Fruit fly (Drosophila melanogaster) whole organism, prepupa: ENCODE measurements around the gene CG43391.
A peak's percentile ranks its signal among the peaks of the same experiment; 100 is the strongest.

ENCODE experiments used
- Blimp-1 ChIP-seq: fragments of 200-800 bp; sonication (Bioruptor generic); optimal IDR thresholded peaks from 3 replicates; lab custom pipeline; 2017; ENCODE audit warnings: missing biosample characterization, missing genetic modification characterization, mild to moderate bottlenecking, moderate library complexity, missing genetic modification reagents
- CG11294 ChIP-seq: fragments of 200-800 bp; sonication (Bioruptor generic); IDR thresholded peaks from 2 replicates; pipeline ENCODE4 v1.3.6; 2022; ENCODE audit warnings: missing biosample characterization, missing genetic modification characterization
- CG11762 ChIP-seq: fragments of 200-800 bp; sonication (Bioruptor generic); optimal IDR thresholded peaks from 3 replicates; lab custom pipeline; 2016; ENCODE audit warnings: missing biosample characterization, missing genetic modification characterization; ENCODE audit not compliant: insufficient read depth
- CG16779 ChIP-seq: fragments of 200-800 bp; sonication (Bioruptor generic); optimal IDR thresholded peaks from 3 replicates; lab custom pipeline; 2017; ENCODE audit warnings: missing biosample characterization, mild to moderate bottlenecking, missing genetic modification characterization
- CG3032 ChIP-seq: fragments of 200-800 bp; optimal IDR thresholded peaks from 2 replicates; lab custom pipeline; 2019; ENCODE audit warnings: missing biosample characterization, mild to moderate bottlenecking, missing genetic modification characterization, moderate library complexity
- CG31627 ChIP-seq: fragments of 200-800 bp; sonication (Bioruptor generic); optimal IDR thresholded peaks from 3 replicates; lab custom pipeline; 2016; ENCODE audit warnings: missing biosample characterization, missing genetic modification characterization
- CG32006 ChIP-seq: fragments of 200-800 bp; sonication (Bioruptor generic); optimal IDR thresholded peaks from 3 replicates; lab custom pipeline; 2017; ENCODE audit warnings: missing biosample characterization, mild to moderate bottlenecking, missing genetic modification characterization
- CG34406 ChIP-seq: fragments of 200-800 bp; sonication (Bioruptor generic); optimal IDR thresholded peaks from 3 replicates; lab custom pipeline; 2016; ENCODE audit warnings: missing biosample characterization, missing genetic modification characterization
- CG3919 ChIP-seq: fragments of 200-800 bp; sonication (Bioruptor generic); optimal IDR thresholded peaks from 3 replicates; lab custom pipeline; 2016; ENCODE audit warnings: missing biosample characterization, missing genetic modification characterization
- CG4318 ChIP-seq: fragments of 200-800 bp; sonication (Bioruptor generic); optimal IDR thresholded peaks from 3 replicates; lab custom pipeline; 2017; ENCODE audit warnings: missing biosample characterization, mild to moderate bottlenecking, missing genetic modification characterization
- CG6163 ChIP-seq: fragments of 200-800 bp; sonication (Bioruptor generic); IDR thresholded peaks from 3 replicates; pipeline ENCODE4 v1.3.6; 2022; ENCODE audit warnings: missing biosample characterization, missing genetic modification characterization
- CG6276 ChIP-seq: fragments of 200-800 bp; sonication (Bioruptor generic); optimal IDR thresholded peaks from 2 replicates; lab custom pipeline; 2017; ENCODE audit warnings: missing biosample characterization, mild to moderate bottlenecking, missing genetic modification characterization
- CG6854 ChIP-seq: fragments of 200-800 bp; sonication (Bioruptor generic); optimal IDR thresholded peaks from 2 replicates; lab custom pipeline; 2017; ENCODE audit warnings: missing biosample characterization, mild to moderate bottlenecking, missing genetic modification characterization
- CG7368 ChIP-seq: fragments of 200-800 bp; sonication (Bioruptor generic); optimal IDR thresholded peaks from 3 replicates; lab custom pipeline; 2016; ENCODE audit warnings: missing biosample characterization, missing genetic modification characterization
- CG8119 ChIP-seq: fragments of 200-800 bp; sonication (Bioruptor generic); IDR thresholded peaks from 3 replicates; pipeline ENCODE4 v1.3.6; 2022; ENCODE audit warnings: missing biosample characterization, missing genetic modification characterization
- CG8319 ChIP-seq: fragments of 200-800 bp; sonication (Bioruptor generic); optimal IDR thresholded peaks from 3 replicates; lab custom pipeline; 2016; ENCODE audit warnings: missing biosample characterization, missing genetic modification characterization
- CG8632 ChIP-seq: fragments of 200-800 bp; sonication (Bioruptor generic); optimal IDR thresholded peaks from 3 replicates; lab custom pipeline; 2016; ENCODE audit warnings: missing biosample characterization, missing genetic modification characterization
- CG9139 ChIP-seq: fragments of 200-800 bp; sonication (Bioruptor generic); optimal IDR thresholded peaks from 3 replicates; lab custom pipeline; 2017; ENCODE audit warnings: missing biosample characterization, mild to moderate bottlenecking, missing genetic modification characterization
- Eip75B ChIP-seq: fragments of 200-800 bp; sonication (Bioruptor generic); optimal IDR thresholded peaks from 3 replicates; lab custom pipeline; 2016; ENCODE audit warnings: missing biosample characterization, missing genetic modification characterization
- Eip78C ChIP-seq: fragments of 200-800 bp; sonication (Bioruptor generic); peaks from one replicate; lab custom pipeline; 2016; ENCODE audit warnings: missing biosample characterization, missing genetic modification characterization
- Eip93F ChIP-seq: fragments of 200-800 bp; sonication (Bioruptor generic); optimal IDR thresholded peaks from 2 replicates; lab custom pipeline; 2016; ENCODE audit warnings: missing biosample characterization, mild to moderate bottlenecking, missing genetic modification characterization
- Ets21C ChIP-seq: fragments of 200-800 bp; sonication (Bioruptor generic); optimal IDR thresholded peaks from 3 replicates; lab custom pipeline; 2016; ENCODE audit warnings: missing biosample characterization, missing genetic modification characterization
- Ets96B ChIP-seq: fragments of 200-800 bp; optimal IDR thresholded peaks from 2 replicates; lab custom pipeline; 2019; ENCODE audit warnings: missing biosample characterization, mild to moderate bottlenecking, missing genetic modification characterization, moderate library complexity
- Gug ChIP-seq: fragments of 200-800 bp; sonication (Bioruptor generic); IDR thresholded peaks from 2 replicates; pipeline ENCODE4 v1.3.6; 2022; ENCODE audit warnings: missing biosample characterization, missing genetic modification characterization
- Hr38 ChIP-seq: sonication (Bioruptor generic); optimal IDR thresholded peaks from 2 replicates; lab custom pipeline; 2016; ENCODE audit warnings: missing biosample characterization, missing genetic modification characterization
- Hr39 ChIP-seq: fragments of 200-800 bp; sonication (Bioruptor generic); optimal IDR thresholded peaks from 2 replicates; lab custom pipeline; 2016; ENCODE audit warnings: missing biosample characterization, missing genetic modification characterization
- Hr4 ChIP-seq: fragments of 200-800 bp; sonication (Bioruptor generic); optimal IDR thresholded peaks from 3 replicates; lab custom pipeline; 2016; ENCODE audit warnings: missing biosample characterization, missing genetic modification characterization
- Lpt ChIP-seq: fragments of 200-800 bp; sonication (Bioruptor generic); optimal IDR thresholded peaks from 3 replicates; lab custom pipeline; 2016; ENCODE audit warnings: missing biosample characterization, missing genetic modification characterization
- Met ChIP-seq: fragments of 200-800 bp; sonication (Bioruptor generic); optimal IDR thresholded peaks from 3 replicates; lab custom pipeline; 2016; ENCODE audit warnings: missing biosample characterization, missing genetic modification characterization
- OdsH ChIP-seq: fragments of 200-800 bp; sonication (Bioruptor generic); optimal IDR thresholded peaks from 3 replicates; lab custom pipeline; 2016; ENCODE audit warnings: missing biosample characterization, missing genetic modification characterization
- Smox ChIP-seq: fragments of 200-800 bp; sonication (Bioruptor generic); optimal IDR thresholded peaks from 3 replicates; lab custom pipeline; 2016; ENCODE audit warnings: missing biosample characterization, missing genetic modification characterization
- Sox15 ChIP-seq: fragments of 200-800 bp; sonication (Bioruptor generic); optimal IDR thresholded peaks from 3 replicates; lab custom pipeline; 2016; ENCODE audit warnings: missing biosample characterization, missing genetic modification characterization
- achi ChIP-seq: fragments of 200-800 bp; sonication (Bioruptor generic); optimal IDR thresholded peaks from 3 replicates; lab custom pipeline; 2016; ENCODE audit warnings: missing biosample characterization, missing genetic modification characterization
- cyc ChIP-seq: fragments of 200-800 bp; sonication (Bioruptor generic); optimal IDR thresholded peaks from 3 replicates; lab custom pipeline; 2016; ENCODE audit warnings: missing biosample characterization, missing genetic modification characterization
- dac ChIP-seq: fragments of 200-800 bp; sonication (Bioruptor generic); optimal IDR thresholded peaks from 2 replicates; lab custom pipeline; 2017; ENCODE audit warnings: missing biosample characterization, mild to moderate bottlenecking, missing genetic modification characterization
- esn ChIP-seq: fragments of 200-800 bp; sonication (Bioruptor generic); optimal IDR thresholded peaks from 2 replicates; lab custom pipeline; 2016; ENCODE audit warnings: missing biosample characterization, mild to moderate bottlenecking, missing genetic modification characterization, moderate library complexity
- fd59A ChIP-seq: fragments of 200-800 bp; sonication (Bioruptor generic); optimal IDR thresholded peaks from 2 replicates; lab custom pipeline; 2017; ENCODE audit warnings: missing biosample characterization, mild to moderate bottlenecking, missing genetic modification characterization, missing genetic modification reagents
- fd85E ChIP-seq: fragments of 200-800 bp; sonication (Bioruptor generic); optimal IDR thresholded peaks from 3 replicates; lab custom pipeline; 2016; ENCODE audit warnings: missing biosample characterization, missing genetic modification characterization
- fkh ChIP-seq: fragments of 200-800 bp; sonication (Bioruptor generic); optimal IDR thresholded peaks from 3 replicates; lab custom pipeline; 2017; ENCODE audit warnings: missing biosample characterization, mild to moderate bottlenecking, missing genetic modification characterization, moderate library complexity
- pdm3 ChIP-seq: fragments of 200-800 bp; sonication (Bioruptor generic); optimal IDR thresholded peaks from 3 replicates; lab custom pipeline; 2016; ENCODE audit warnings: missing biosample characterization, missing genetic modification characterization
- salr ChIP-seq, 2 experiments: fragments of 200-800 bp; sonication (Bioruptor generic); optimal IDR thresholded peaks; 3 replicates each; lab custom pipeline; 2016 to 2018; ENCODE audit warnings: missing biosample characterization in 2 of 2, missing genetic modification characterization in 2 of 2, mild to moderate bottlenecking in 1 of 2
- spab ChIP-seq: fragments of 200-800 bp; sonication (Bioruptor generic); optimal IDR thresholded peaks from 2 replicates; lab custom pipeline; 2017; ENCODE audit warnings: missing biosample characterization, mild to moderate bottlenecking, missing genetic modification characterization, missing genetic modification reagents
- ss ChIP-seq, 2 experiments: fragments of 200-800 bp; sonication (Bioruptor generic); optimal IDR thresholded peaks; 2 replicates in 1 of 2; 3 replicates in 1 of 2; lab custom pipeline; 2017 to 2018; ENCODE audit warnings: mild to moderate bottlenecking in 2 of 2, missing biosample characterization in 2 of 2, missing genetic modification characterization in 2 of 2, moderate library complexity in 1 of 2
- svp ChIP-seq: fragments of 200-800 bp; sonication (Bioruptor generic); peaks from one replicate; lab custom pipeline; 2016; ENCODE audit warnings: missing biosample characterization, missing genetic modification characterization
- topi ChIP-seq: fragments of 200-800 bp; sonication (Bioruptor generic); optimal IDR thresholded peaks from 3 replicates; lab custom pipeline; 2016; ENCODE audit warnings: missing biosample characterization, missing genetic modification characterization
- vri ChIP-seq: fragments of 200-800 bp; sonication (Bioruptor generic); optimal IDR thresholded peaks from 3 replicates; lab custom pipeline; 2016; ENCODE audit warnings: missing biosample characterization, mild to moderate bottlenecking, missing genetic modification characterization

CG43391 gene

DNA sequence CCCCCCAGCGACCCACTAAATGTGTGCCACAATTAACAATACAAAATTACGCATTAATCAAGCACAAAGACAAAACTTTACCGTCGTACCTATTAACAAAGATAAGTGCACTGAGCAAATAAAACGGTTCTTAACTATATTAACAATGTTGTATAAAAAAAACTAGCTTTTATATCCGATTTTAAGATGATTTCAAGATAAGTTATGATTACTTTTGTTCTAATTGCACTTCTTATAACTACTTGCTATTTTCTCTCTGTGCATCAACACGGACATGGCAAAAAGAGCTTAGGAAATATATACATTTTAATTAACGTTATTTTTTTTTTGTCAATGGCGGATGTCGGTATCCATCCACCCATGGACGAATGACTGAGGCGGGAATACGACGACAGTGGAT, 44.7 kb downstream of the CG43391 start (continued):
- TF ChIP-seq CG7368 (peak; percentile 12), Ets21C (GFP tag; lab: Kevin White, UChicago) (peak; percentile 4), Eip93F (GFP tag; lab: Kevin White, UChicago) (no peak), Hr4 (GFP tag; lab: Kevin White, UChicago) (peak; percentile 10), OdsH (peak; percentile 33), Blimp-1 (no peak), CG31627 (peak; percentile 37), cyc (GFP tag; lab: Kevin White, UChicago) (peak; percentile 63), Met (GFP tag; lab: Kevin White, UChicago) (peak; percentile 18), CG8119 (GFP tag; lab: Robert Waterston, UW) (peak; percentile 66), Smox (GFP tag; lab: Kevin White, UChicago) (peak; percentile 23), svp (peak; percentile 52), spab (no peak), CG6276 (GFP tag; lab: Kevin White, UChicago) (no peak), ss (GFP tag; optimal IDR thresholded peaks at IDR 0.05; lab: Kevin White, UChicago) (no peak), Ets96B (tag; lab: Kevin White, UChicago) (no peak), Eip78C (peak; percentile 70), CG34406 (GFP tag; lab: Kevin White, UChicago) (peak; percentile 1), Lpt (GFP tag; lab: Kevin White, UChicago) (no peak), CG9139 (GFP tag; lab: Kevin White, UChicago) (no peak)

DNA sequence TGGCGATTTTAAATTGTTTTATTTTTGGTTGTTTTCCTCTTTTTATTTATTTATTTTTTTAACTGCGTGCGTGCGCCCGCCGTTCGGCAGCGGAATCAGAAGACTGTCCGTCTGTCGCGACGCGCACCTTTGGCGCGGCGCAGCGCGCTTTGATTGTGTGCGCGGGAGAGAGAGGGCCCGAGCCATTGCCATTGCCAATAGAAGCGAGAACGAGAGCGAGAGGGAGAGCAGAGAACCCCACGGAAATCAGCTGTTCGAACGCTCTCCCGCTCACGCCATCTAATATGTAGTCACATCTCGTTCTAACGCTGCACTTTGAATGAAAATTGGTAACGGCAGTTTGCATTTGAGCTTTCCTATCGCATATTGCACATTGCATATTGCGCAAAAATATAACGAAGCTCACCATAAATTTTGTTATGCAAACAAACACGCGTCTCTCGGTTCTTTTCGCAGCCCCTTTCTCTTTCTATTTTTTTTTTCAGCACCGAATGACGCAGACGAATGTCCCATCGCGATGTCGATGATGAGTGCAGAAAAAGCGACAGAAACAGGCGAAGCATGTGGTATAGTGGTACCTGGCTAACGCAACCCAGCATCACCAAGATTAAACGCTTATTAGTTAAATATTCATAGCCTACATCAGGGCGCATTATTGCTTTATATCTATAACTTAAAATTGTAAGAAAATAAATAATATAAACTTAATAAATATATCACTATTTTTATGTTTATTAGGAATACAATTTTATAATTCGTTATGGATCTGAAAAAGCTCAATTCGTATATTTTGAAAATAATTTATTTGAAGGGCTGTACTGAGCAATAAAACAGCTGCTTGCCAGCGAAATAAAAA, 46.2 kb downstream of the CG43391 start:
- TF ChIP-seq CG31627 (no peak), CG16779 (tag; lab: Kevin White, UChicago) (no peak), esn (GFP tag; lab: Kevin White, UChicago) (no peak), CG4318 (no peak), dac (no peak), Hr38 (no peak), svp (peak; percentile 20), CG32006 (GFP tag; lab: Kevin White, UChicago) (peak; percentile 60), fd59A (no peak), CG7368 (no peak), Met (GFP tag; lab: Kevin White, UChicago) (no peak), Ets96B (tag; lab: Kevin White, UChicago) (no peak), Eip78C (no peak), vri (GFP tag; lab: Kevin White, UChicago) (peak; percentile 49), CG11294 (peak; percentile 57), CG3032 (tag; lab: Kevin White, UChicago) (no peak), fkh (GFP tag; lab: Kevin White, UChicago) (peak; percentile 18), CG8119 (GFP tag; lab: Robert Waterston, UW) (peak; percentile 39; the same call in 2 of the 3 replicates), Gug (GFP tag; lab: Robert Waterston, UW) (no peak), Blimp-1 (no peak), CG8319 (GFP tag; lab: Kevin White, UChicago) (no peak), cyc (GFP tag; lab: Kevin White, UChicago) (no peak), achi (GFP tag; lab: Kevin White, UChicago) (peak; percentile 35), spab (no peak), topi (GFP tag; lab: Kevin White, UChicago) (no peak), CG6854 (GFP tag; lab: Kevin White, UChicago) (no peak), OdsH (peak; percentile 7), Ets21C (GFP tag; lab: Kevin White, UChicago) (no peak), Hr39 (GFP tag; lab: Kevin White, UChicago) (no peak), Eip75B (GFP tag; lab: Kevin White, UChicago) (no peak), Sox15 (no peak), CG6276 (GFP tag; lab: Kevin White, UChicago) (peak; percentile 19), pdm3 (GFP tag; lab: Kevin White, UChicago) (peak; percentile 7), Hr4 (GFP tag; lab: Kevin White, UChicago) (peak; percentile 16), fd85E (GFP tag; lab: Kevin White, UChicago) (no peak), CG6163 (GFP tag; lab: Robert Waterston, UW) (peak; percentile 64), CG8632 (GFP tag; lab: Kevin White, UChicago) (no peak), CG11762 (GFP tag; lab: Kevin White, UChicago) (no peak), salr (GFP tag; optimal IDR thresholded peaks at IDR 0.05; lab: Kevin White, UChicago) (no peak), CG3919 (GFP tag; lab: Kevin White, UChicago) (no peak), ss (GFP tag; optimal IDR thresholded peaks at IDR 0.05; lab: Kevin White, UChicago) (no peak), CG9139 (GFP tag; lab: Kevin White, UChicago) (no peak)
